Worm (Caenorhabditis elegans) whole organism, L4 larva: Measurements from ENCODE around the gene fmo-2.
A peak's percentile ranks its signal among the peaks of the same experiment; 100 is the strongest.

Experiments
- ceh-32 ChIP-seq: sonication (generic microtip); optimal IDR thresholded peaks from 2 replicates; lab custom pipeline; 2016; ENCODE audit warnings: mild to moderate bottlenecking, missing genetic modification characterization, missing compliant biosample characterization; ENCODE audit not compliant: poor library complexity
- daf-8 ChIP-seq: fragments of 200-800 bp; sonication (Bioruptor generic); IDR thresholded peaks from 2 replicates; pipeline ENCODE4 v1.3.6; 2022; ENCODE audit warnings: missing genetic modification characterization, missing compliant biosample characterization
- lin-15B ChIP-seq: fragments of 150-350 bp; sonication (generic microtip); optimal IDR thresholded peaks from 3 replicates; lab custom pipeline; 2014; ENCODE audit warnings: missing biosample characterization, missing genetic modification characterization
- lin-39 ChIP-seq: fragments of 150-350 bp; optimal IDR thresholded peaks from 2 replicates; lab custom pipeline; 2014; ENCODE audit warnings: missing biosample characterization, missing genetic modification reagents, missing genetic modification characterization
- madf-9 ChIP-seq: fragments of 200-800 bp; sonication (Bioruptor generic); conservative IDR thresholded peaks from 2 replicates; pipeline ENCODE4 v1.3.6; 2022; ENCODE audit warnings: missing genetic modification reagents, missing genetic modification characterization, missing compliant biosample characterization
- pqm-1 ChIP-seq: sonication (generic microtip); optimal IDR thresholded peaks from 2 replicates; lab custom pipeline; 2017; ENCODE audit warnings: missing biosample characterization, missing genetic modification characterization
- unc-62 ChIP-seq, 3 experiments: fragments of 150-350 bp in 1 of 3; sonication (generic microtip); optimal IDR thresholded peaks in 2 of 3; peaks in 1 of 3; 1 replicate in 1 of 3; 2 replicates in 2 of 3; lab custom pipeline; 2014 to 2017; ENCODE audit warnings: missing biosample characterization in 3 of 3, missing genetic modification characterization in 3 of 3, missing genetic modification reagents in 3 of 3, missing genotype in 1 of 3
- zag-1 ChIP-seq: fragments of 150-350 bp; optimal IDR thresholded peaks from 2 replicates; lab custom pipeline; 2014; ENCODE audit warnings: missing biosample characterization, missing genetic modification characterization
- ztf-11 ChIP-seq: fragments of 150-350 bp; optimal IDR thresholded peaks from 2 replicates; lab custom pipeline; 2014; ENCODE audit warnings: missing biosample characterization, missing genetic modification characterization

DNA sequence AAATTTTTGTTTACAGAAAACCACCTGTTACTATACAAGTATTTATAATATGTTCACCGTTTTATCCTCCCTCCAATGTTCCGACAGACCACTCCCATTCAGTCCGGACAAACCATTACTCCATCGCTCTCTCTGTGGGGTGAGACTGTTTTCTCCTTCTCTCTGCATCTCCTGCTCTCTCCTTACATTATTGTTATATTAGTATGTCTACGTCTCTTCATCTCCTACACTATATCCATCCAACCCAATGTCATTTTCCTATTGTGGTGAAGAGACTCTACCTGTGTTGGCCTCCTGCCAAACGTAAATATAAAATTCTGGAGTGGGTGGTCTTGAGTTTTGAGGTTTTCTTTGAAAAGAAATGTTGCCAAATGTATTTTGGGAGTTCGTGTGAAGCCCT lies 32.3 kb downstream of the fmo-2 start:
- TF ChIP-seq lin-39 (tag; lab: Kevin White, UChicago) (no peak), ztf-11 (tag; lab: Kevin White, UChicago) (no peak), unc-62 (GFP tag; optimal IDR thresholded peaks at IDR 0.05 in 1 of 2; lab: Kevin White, UChicago) (peak in 1 of 2 experiments; percentile 10), unc-62 (tag; optimal IDR thresholded peaks at IDR 0.05; lab: Kevin White, UChicago) (no peak), daf-8 (GFP tag; lab: Robert Waterston, UW) (no peak), madf-9 (GFP tag; lab: Robert Waterston, UW) (no peak), pqm-1 (tag; lab: Kevin White, UChicago) (no peak), ceh-32 (tag; lab: Kevin White, UChicago) (no peak), zag-1 (tag; lab: Kevin White, UChicago) (no peak), lin-15B (no peak)
